Fruit fly (Drosophila melanogaster) whole organism, embryonic: Measurements from ENCODE around the gene CG45049.
A peak's percentile ranks its signal among the peaks of the same experiment; 100 is the strongest.

ENCODE experiments used
- Adf1 ChIP-seq: fragments of 200-800 bp; sonication (Bioruptor generic); IDR thresholded peaks from 2 replicates; pipeline ENCODE4 v1.3.6; 2022; ENCODE audit warnings: missing biosample characterization, missing genetic modification characterization
- Atf-2 ChIP-seq: fragments of 200-800 bp; sonication (Bioruptor generic); optimal IDR thresholded peaks from 2 replicates; lab custom pipeline; 2016; ENCODE audit warnings: missing biosample characterization, missing genetic modification characterization
- Atf6 ChIP-seq: fragments of 200-800 bp; sonication (Bioruptor generic); IDR thresholded peaks from 2 replicates; pipeline ENCODE4 v1.3.6; 2022; ENCODE audit warnings: missing biosample characterization, missing genetic modification characterization
- BtbVII ChIP-seq: fragments of 200-800 bp; sonication (Bioruptor generic); optimal IDR thresholded peaks from 3 replicates; lab custom pipeline; 2017; ENCODE audit warnings: missing biosample characterization, mild to moderate bottlenecking, missing genetic modification characterization
- Bteb2 ChIP-seq: fragments of 200-800 bp; sonication (Bioruptor generic); optimal IDR thresholded peaks from 2 replicates; lab custom pipeline; 2016; ENCODE audit warnings: missing biosample characterization, missing genetic modification characterization
- C15 ChIP-seq: fragments of 200-800 bp; sonication (Bioruptor generic); IDR thresholded peaks from 3 replicates; pipeline ENCODE4 v1.3.6; 2022; ENCODE audit warnings: missing biosample characterization, missing genetic modification characterization
- CG1024 ChIP-seq: fragments of 200-800 bp; sonication (Bioruptor generic); IDR thresholded peaks from 2 replicates; pipeline ENCODE4 v1.3.6; 2022; ENCODE audit warnings: missing biosample characterization, missing genetic modification characterization
- CG11398 ChIP-seq: fragments of 200-800 bp; sonication (Bioruptor generic); optimal IDR thresholded peaks from 2 replicates; lab custom pipeline; 2016; ENCODE audit warnings: missing biosample characterization, missing genetic modification characterization
- CG11456 ChIP-seq: fragments of 200-800 bp; sonication (Bioruptor generic); IDR thresholded peaks from 3 replicates; pipeline ENCODE4 v1.3.6; 2022; ENCODE audit warnings: missing biosample characterization, missing genetic modification characterization
- CG12071 ChIP-seq: fragments of 200-800 bp; sonication (Bioruptor generic); optimal IDR thresholded peaks from 3 replicates; lab custom pipeline; 2018; ENCODE audit warnings: missing biosample characterization, mild to moderate bottlenecking, missing genetic modification characterization
- CG12391 ChIP-seq: fragments of 200-800 bp; sonication (Bioruptor generic); optimal IDR thresholded peaks from 3 replicates; lab custom pipeline; 2018; ENCODE audit warnings: missing biosample characterization, mild to moderate bottlenecking, missing genetic modification characterization, moderate library complexity
- CG13287 ChIP-seq: fragments of 200-800 bp; sonication (Bioruptor generic); IDR thresholded peaks from 2 replicates; pipeline ENCODE4 v1.3.6; 2022; ENCODE audit warnings: missing biosample characterization, missing genetic modification characterization; ENCODE audit not compliant: partially characterized antibody
- CG14050 ChIP-seq: fragments of 200-800 bp; sonication (Bioruptor generic); IDR thresholded peaks from 3 replicates; pipeline ENCODE4 v1.3.6; 2022; ENCODE audit warnings: missing biosample characterization, missing genetic modification characterization
- CG14860 ChIP-seq: fragments of 200-800 bp; sonication (Bioruptor generic); IDR thresholded peaks from 3 replicates; pipeline ENCODE4 v1.3.6; 2022; ENCODE audit warnings: missing biosample characterization, missing genetic modification characterization; ENCODE audit not compliant: partially characterized antibody
- CG17359 ChIP-seq: fragments of 200-800 bp; sonication (Bioruptor generic); optimal IDR thresholded peaks from 3 replicates; lab custom pipeline; 2018; ENCODE audit warnings: missing biosample characterization, mild to moderate bottlenecking, missing genetic modification characterization, moderate library complexity
- CG18011 ChIP-seq: fragments of 200-800 bp; sonication (Bioruptor generic); optimal IDR thresholded peaks from 2 replicates; lab custom pipeline; 2017; ENCODE audit warnings: missing biosample characterization, missing genetic modification characterization, mild to moderate bottlenecking, moderate library complexity, missing genotype
- CG1832 ChIP-seq: fragments of 200-800 bp; sonication (Bioruptor generic); optimal IDR thresholded peaks from 2 replicates; lab custom pipeline; 2017; ENCODE audit warnings: missing biosample characterization, mild to moderate bottlenecking, missing genetic modification characterization, inconsistent platforms
- CG2120 ChIP-seq: fragments of 200-800 bp; sonication (Bioruptor generic); optimal IDR thresholded peaks from 3 replicates; lab custom pipeline; 2016; ENCODE audit warnings: missing biosample characterization, missing genetic modification characterization
- CG4328 ChIP-seq: fragments of 200-800 bp; sonication (Bioruptor generic); optimal IDR thresholded peaks from 3 replicates; lab custom pipeline; 2017; ENCODE audit warnings: missing biosample characterization, missing genetic modification reagents, missing genetic modification characterization
- CG6765 ChIP-seq: fragments of 200-800 bp; sonication (Bioruptor generic); optimal IDR thresholded peaks from 3 replicates; lab custom pipeline; 2017; ENCODE audit warnings: missing biosample characterization, mild to moderate bottlenecking, missing genetic modification characterization
- CG9797 ChIP-seq: fragments of 200-800 bp; sonication (Bioruptor generic); optimal IDR thresholded peaks from 3 replicates; lab custom pipeline; 2018; ENCODE audit warnings: missing biosample characterization, mild to moderate bottlenecking, missing genetic modification characterization
- CkIIα-i1 ChIP-seq: fragments of 200-800 bp; sonication (Bioruptor generic); IDR thresholded peaks from 2 replicates; pipeline ENCODE4 v1.3.6; 2022; ENCODE audit warnings: missing biosample characterization, missing genetic modification characterization
- CrebB ChIP-seq: fragments of 200-800 bp; sonication (Bioruptor generic); optimal IDR thresholded peaks from 3 replicates; lab custom pipeline; 2018; ENCODE audit warnings: missing biosample characterization, mild to moderate bottlenecking, missing genetic modification characterization
- Dad ChIP-seq: fragments of 200-800 bp; sonication (Bioruptor generic); optimal IDR thresholded peaks from 3 replicates; lab custom pipeline; 2016; ENCODE audit warnings: missing biosample characterization, missing genetic modification characterization
- Dip2 ChIP-seq: fragments of 200-800 bp; sonication (Bioruptor generic); IDR thresholded peaks from 2 replicates; pipeline ENCODE4 v1.3.6; 2022; ENCODE audit warnings: missing biosample characterization, missing genetic modification characterization
- Dip3 ChIP-seq: fragments of 200-800 bp; sonication (Bioruptor generic); optimal IDR thresholded peaks from 3 replicates; lab custom pipeline; 2016; ENCODE audit warnings: missing biosample characterization, missing genetic modification characterization
- Elba2 ChIP-seq: fragments of 200-800 bp; sonication (Bioruptor generic); optimal IDR thresholded peaks from 3 replicates; lab custom pipeline; 2016; ENCODE audit warnings: missing biosample characterization, missing genetic modification characterization
- HHEX ChIP-seq: fragments of 200-800 bp; sonication (Bioruptor generic); optimal IDR thresholded peaks from 3 replicates; lab custom pipeline; 2017; ENCODE audit warnings: missing biosample characterization, mild to moderate bottlenecking, missing genetic modification characterization, missing genetic modification reagents
- Opbp ChIP-seq: fragments of 200-800 bp; sonication (Bioruptor generic); IDR thresholded peaks from 3 replicates; pipeline ENCODE4 v1.3.6; 2022; ENCODE audit warnings: missing biosample characterization, missing genetic modification characterization; ENCODE audit not compliant: partially characterized antibody
- Ptx1 ChIP-seq: fragments of 200-800 bp; sonication (Bioruptor generic); IDR thresholded peaks from 2 replicates; pipeline ENCODE4 v1.3.6; 2022; ENCODE audit warnings: missing biosample characterization, missing genetic modification characterization
- Sin3A ChIP-seq: fragments of >200 bp; optimal IDR thresholded peaks from 2 replicates; lab custom pipeline; 2018
- TFAM ChIP-seq: fragments of 200-800 bp; sonication (Bioruptor generic); optimal IDR thresholded peaks from 2 replicates; lab custom pipeline; 2017; ENCODE audit warnings: missing biosample characterization, missing genetic modification characterization, inconsistent platforms
- ara ChIP-seq: fragments of 200-800 bp; sonication (Bioruptor generic); IDR thresholded peaks from 2 replicates; pipeline ENCODE4 v1.3.6; 2022; ENCODE audit warnings: missing biosample characterization, missing genetic modification characterization
- bcd ChIP-seq: fragments of 200-800 bp; sonication (Bioruptor generic); optimal IDR thresholded peaks from 2 replicates; lab custom pipeline; 2017; ENCODE audit warnings: missing biosample characterization, mild to moderate bottlenecking, missing genetic modification characterization
- br ChIP-seq: fragments of >200 bp; optimal IDR thresholded peaks from 2 replicates; lab custom pipeline; 2017
- cas ChIP-seq: fragments of 200-800 bp; sonication (Bioruptor generic); IDR thresholded peaks from 2 replicates; pipeline ENCODE4 v1.3.6; 2022; ENCODE audit warnings: missing biosample characterization, missing genetic modification characterization
- cwo ChIP-seq: fragments of 200-800 bp; sonication (Bioruptor generic); optimal IDR thresholded peaks from 3 replicates; lab custom pipeline; 2017; ENCODE audit warnings: missing biosample characterization, missing genetic modification characterization, mild to moderate bottlenecking, moderate library complexity, missing genetic modification reagents
- dati ChIP-seq: fragments of 200-800 bp; sonication (Bioruptor generic); IDR thresholded peaks from 2 replicates; pipeline ENCODE4 v1.3.6; 2022; ENCODE audit warnings: missing biosample characterization, missing genetic modification characterization
- dpn ChIP-seq, 2 experiments: fragments of 200-800 bp; sonication (Bioruptor generic); optimal IDR thresholded peaks; 3 replicates each; lab custom pipeline; 2016; ENCODE audit warnings: missing biosample characterization in 2 of 2, missing genetic modification characterization in 2 of 2
- eve ChIP-seq, 2 experiments: fragments of >200 bp; optimal IDR thresholded peaks; 2 replicates each; lab custom pipeline; 2017; ENCODE audit warnings: missing biosample characterization in 2 of 2, missing genetic modification characterization in 2 of 2
- fd96Cb ChIP-seq: fragments of 200-800 bp; sonication (Bioruptor generic); optimal IDR thresholded peaks from 2 replicates; lab custom pipeline; 2018; ENCODE audit warnings: missing biosample characterization, mild to moderate bottlenecking, missing genetic modification characterization, moderate library complexity
- gro ChIP-seq: fragments of 200-800 bp; sonication (Bioruptor generic); optimal IDR thresholded peaks from 2 replicates; lab custom pipeline; 2016; ENCODE audit warnings: missing biosample characterization, missing genetic modification characterization
- knrl ChIP-seq: fragments of 200-800 bp; sonication (Bioruptor generic); IDR thresholded peaks from 3 replicates; pipeline ENCODE4 v1.3.6; 2022; ENCODE audit warnings: missing biosample characterization, missing genetic modification characterization; ENCODE audit not compliant: partially characterized antibody
- luna ChIP-seq: fragments of 200-800 bp; sonication (Bioruptor generic); optimal IDR thresholded peaks from 2 replicates; lab custom pipeline; 2016; ENCODE audit warnings: missing biosample characterization, missing genetic modification characterization
- pfk ChIP-seq: fragments of 200-800 bp; sonication (Bioruptor generic); optimal IDR thresholded peaks from 2 replicates; lab custom pipeline; 2018; ENCODE audit warnings: missing biosample characterization, mild to moderate bottlenecking, missing genetic modification characterization, moderate library complexity
- rib ChIP-seq: fragments of 200-800 bp; sonication (Bioruptor generic); IDR thresholded peaks from 2 replicates; pipeline ENCODE4 v1.3.6; 2022; ENCODE audit warnings: missing biosample characterization, missing genetic modification characterization
- tll ChIP-seq, 2 experiments: fragments of 200-800 bp in 1 of 2; fragments of >200 bp in 1 of 2; sonication (Bioruptor generic) in 1 of 2; optimal IDR thresholded peaks; 2 replicates each; lab custom pipeline; 2017 to 2019; ENCODE audit warnings: missing biosample characterization in 2 of 2, missing genetic modification characterization in 2 of 2, mild to moderate bottlenecking in 1 of 2, moderate library complexity in 1 of 2
- vnd ChIP-seq: fragments of 200-800 bp; sonication (Bioruptor generic); IDR thresholded peaks from 3 replicates; pipeline ENCODE4 v1.3.6; 2022; ENCODE audit warnings: missing biosample characterization, missing genetic modification characterization; ENCODE audit not compliant: partially characterized antibody
- zen ChIP-seq: fragments of 200-800 bp; sonication (Bioruptor generic); optimal IDR thresholded peaks from 3 replicates; lab custom pipeline; 2018; ENCODE audit warnings: missing biosample characterization, mild to moderate bottlenecking, missing genetic modification characterization, moderate library complexity
- zen2 ChIP-seq: fragments of 200-800 bp; sonication (Bioruptor generic); IDR thresholded peaks from 3 replicates; pipeline ENCODE4 v1.3.6; 2022; ENCODE audit warnings: missing biosample characterization, missing genetic modification characterization; ENCODE audit not compliant: partially characterized antibody

The CG45049 gene

dm6 chr3R:22750534-22750947 lies 23.8 kb downstream of the CG45049 start, which contains the start of the genes rumi, CG7029 and Usp12-46 (continued):
- TF ChIP-seq knrl (GFP tag; lab: Robert Waterston, UW) (peak; percentile 78), CG1024 (GFP tag; lab: Robert Waterston, UW) (peak; percentile 73), rib (GFP tag; lab: Robert Waterston, UW) (0 out of 2 replicates have a peak, but pooled peaks have one; percentile 20), CG18011 (GFP tag; lab: Kevin White, UChicago) (peak; percentile 67), HHEX (peak; percentile 77), dpn (GFP tag; optimal IDR thresholded peaks at IDR 0.05; lab: Kevin White, UChicago) (peak; percentile 85 to 92), Ptx1 (GFP tag; lab: Robert Waterston, UW) (peak; percentile 83), CG12391 (tag; lab: Kevin White, UChicago) (peak; percentile 92), CG1832 (GFP tag; lab: Kevin White, UChicago) (no peak), zen (tag; lab: Kevin White, UChicago) (peak; percentile 89), CG17359 (tag; lab: Kevin White, UChicago) (peak; percentile 84), cwo (peak; percentile 57), tll (GFP tag; optimal IDR thresholded peaks at IDR 0.05; lab: Kevin White, UChicago) (peak in 1 of 2 experiments; percentile 35), Elba2 (GFP tag; lab: Kevin White, UChicago) (peak; percentile 71), Atf6 (GFP tag; lab: Robert Waterston, UW) (peak; percentile 87), CG11456 (GFP tag; lab: Robert Waterston, UW) (peak; percentile 86), CG13287 (peak; percentile 87), Dad (GFP tag; lab: Kevin White, UChicago) (peak; percentile 82), TFAM (GFP tag; lab: Kevin White, UChicago) (peak; percentile 49), Adf1 (GFP tag; lab: Robert Waterston, UW) (peak; percentile 41; the same call in 1 of the 2 replicates), CG9797 (GFP tag; lab: Kevin White, UChicago) (peak; percentile 41), Dip2 (GFP tag; lab: Robert Waterston, UW) (no peak), pfk (GFP tag; lab: Kevin White, UChicago) (peak; percentile 38), CG14050 (peak; percentile 88), br (no peak), CG12071 (GFP tag; lab: Kevin White, UChicago) (peak; percentile 59), vnd (GFP tag; lab: Robert Waterston, UW) (peak; percentile 66; the same call in 2 of the 3 replicates), dati (GFP tag; lab: Robert Waterston, UW) (0 out of 2 replicates have a peak, but pooled peaks have one; percentile 39), zen2 (GFP tag; lab: Robert Waterston, UW) (peak; percentile 49; the same call in 1 of the 3 replicates), CG11398 (GFP tag; lab: Kevin White, UChicago) (peak; percentile 84), eve (GFP tag; optimal IDR thresholded peaks at IDR 0.05; lab: Kevin White, UChicago) (no peak), CkIIα-i1 (GFP tag; lab: Robert Waterston, UW) (no peak), ara (GFP tag; lab: Robert Waterston, UW) (peak; percentile 79), Bteb2 (peak; percentile 90), CG4328 (GFP tag; lab: Kevin White, UChicago) (peak; percentile 76), fd96Cb (tag; lab: Kevin White, UChicago) (peak; percentile 82), cas (GFP tag; lab: Robert Waterston, UW) (peak; percentile 63; the same call in 1 of the 2 replicates), luna (GFP tag; lab: Kevin White, UChicago) (peak; percentile 75), CrebB (tag; lab: Kevin White, UChicago) (peak; percentile 74), CG2120 (GFP tag; lab: Kevin White, UChicago) (peak; percentile 93), CG6765 (GFP tag; lab: Kevin White, UChicago) (peak; percentile 63), CG14860 (peak; percentile 58), Opbp (peak; percentile 61), Atf-2 (GFP tag; lab: Kevin White, UChicago) (peak; percentile 87), BtbVII (no peak), bcd (GFP tag; lab: Kevin White, UChicago) (peak; percentile 76), C15 (GFP tag; lab: Robert Waterston, UW) (0 out of 3 replicates have a peak, but pooled peaks have one; percentile 53), Dip3 (GFP tag; lab: Kevin White, UChicago) (peak; percentile 92), Sin3A (lab: Kevin White, UChicago) (peak; percentile 87), gro (GFP tag; lab: Kevin White, UChicago) (peak; percentile 91)
